Fruit fly (Drosophila melanogaster) whole organism, embryonic: ENCODE results near the gene uif.

Experiments used
- ATbp ChIP-seq: fragments of 200-800 bp; sonication (Bioruptor generic); optimal IDR thresholded peaks from 2 replicates; lab custom pipeline; 2017; ENCODE audit warnings: missing biosample characterization, mild to moderate bottlenecking, missing genetic modification characterization, missing genetic modification reagents
- Antp ChIP-seq: fragments of 200-800 bp; sonication (Bioruptor generic); optimal IDR thresholded peaks from 3 replicates; lab custom pipeline; 2016; ENCODE audit warnings: missing biosample characterization, missing genetic modification characterization
- BtbVII ChIP-seq: fragments of 200-800 bp; sonication (Bioruptor generic); optimal IDR thresholded peaks from 3 replicates; lab custom pipeline; 2017; ENCODE audit warnings: missing biosample characterization, mild to moderate bottlenecking, missing genetic modification characterization
- CG10267 ChIP-seq: fragments of 200-800 bp; sonication (Bioruptor generic); optimal IDR thresholded peaks from 2 replicates; lab custom pipeline; 2018; ENCODE audit warnings: missing biosample characterization, mild to moderate bottlenecking, missing genetic modification characterization, moderate library complexity
- CG14710 ChIP-seq: fragments of 200-800 bp; sonication (Bioruptor generic); optimal IDR thresholded peaks from 3 replicates; lab custom pipeline; 2019; ENCODE audit warnings: missing biosample characterization, mild to moderate bottlenecking, missing genetic modification characterization, moderate library complexity
- CG15601 ChIP-seq: fragments of 200-800 bp; sonication (Bioruptor generic); optimal IDR thresholded peaks from 3 replicates; lab custom pipeline; 2019; ENCODE audit warnings: missing biosample characterization, mild to moderate bottlenecking, missing genetic modification characterization, moderate library complexity
- CG17568 ChIP-seq: fragments of 200-800 bp; sonication (Bioruptor generic); optimal IDR thresholded peaks from 2 replicates; lab custom pipeline; 2018; ENCODE audit warnings: missing biosample characterization, mild to moderate bottlenecking, missing genetic modification characterization, moderate library complexity
- CG18262 ChIP-seq: fragments of 200-800 bp; optimal IDR thresholded peaks from 3 replicates; lab custom pipeline; 2019; ENCODE audit warnings: missing biosample characterization, mild to moderate bottlenecking, missing genetic modification characterization, moderate library complexity
- CG2889 ChIP-seq: fragments of 200-800 bp; sonication (Bioruptor generic); IDR thresholded peaks from 3 replicates; pipeline ENCODE4 v1.3.6; 2022; ENCODE audit warnings: missing biosample characterization, missing genetic modification characterization
- CG4424 ChIP-seq: fragments of 200-800 bp; sonication (Bioruptor generic); optimal IDR thresholded peaks from 3 replicates; lab custom pipeline; 2016; ENCODE audit warnings: missing biosample characterization, missing genetic modification characterization
- CG6654 ChIP-seq: fragments of 200-800 bp; sonication (Bioruptor generic); optimal IDR thresholded peaks from 2 replicates; lab custom pipeline; 2017; ENCODE audit warnings: missing biosample characterization, mild to moderate bottlenecking, missing genetic modification characterization
- CG8089 ChIP-seq: fragments of 200-800 bp; sonication (Bioruptor generic); optimal IDR thresholded peaks from 3 replicates; lab custom pipeline; 2016; ENCODE audit warnings: missing biosample characterization, missing genetic modification characterization
- CG8290 ChIP-seq, 3 experiments: fragments of 200-800 bp; sonication (Bioruptor generic); optimal IDR thresholded peaks; 2 replicates each; lab custom pipeline; 2016 to 2019; ENCODE audit warnings: missing biosample characterization in 3 of 3, missing genetic modification characterization in 3 of 3, mild to moderate bottlenecking in 2 of 3, moderate library complexity in 1 of 3
- CG9797 ChIP-seq: fragments of 200-800 bp; sonication (Bioruptor generic); optimal IDR thresholded peaks from 3 replicates; lab custom pipeline; 2018; ENCODE audit warnings: missing biosample characterization, mild to moderate bottlenecking, missing genetic modification characterization
- D ChIP-seq, 2 experiments: fragments of 200-800 bp in 1 of 2; fragments of >200 bp in 1 of 2; sonication (Bioruptor generic) in 1 of 2; optimal IDR thresholded peaks; 2 replicates in 1 of 2; 3 replicates in 1 of 2; lab custom pipeline; 2017; ENCODE audit warnings: mild to moderate bottlenecking in 1 of 2, missing biosample characterization in 1 of 2, missing genetic modification characterization in 1 of 2, missing genetic modification reagents in 1 of 2
- Dbx ChIP-seq: fragments of 200-800 bp; sonication (Bioruptor generic); IDR thresholded peaks from 3 replicates; pipeline ENCODE4 v1.3.6; 2022; ENCODE audit warnings: missing biosample characterization, missing genetic modification characterization
- Doc3 ChIP-seq: fragments of 200-800 bp; sonication (Bioruptor generic); IDR thresholded peaks from 3 replicates; pipeline ENCODE4 v1.3.6; 2022; ENCODE audit warnings: missing biosample characterization, missing genetic modification characterization; ENCODE audit not compliant: partially characterized antibody
- ERR ChIP-seq: fragments of 200-800 bp; sonication (Bioruptor generic); optimal IDR thresholded peaks from 2 replicates; lab custom pipeline; 2016; ENCODE audit warnings: missing biosample characterization, missing genetic modification characterization
- Eip74EF ChIP-seq, 2 experiments: fragments of 200-800 bp in 1 of 2; fragments of >200 bp in 1 of 2; sonication (Bioruptor generic) in 1 of 2; optimal IDR thresholded peaks; 2 replicates each; lab custom pipeline; 2017 to 2019; ENCODE audit warnings: missing biosample characterization in 2 of 2, missing genetic modification characterization in 2 of 2, mild to moderate bottlenecking in 1 of 2, moderate library complexity in 1 of 2
- Fer2 ChIP-seq: fragments of 200-800 bp; sonication (Bioruptor generic); optimal IDR thresholded peaks from 2 replicates; lab custom pipeline; 2018; ENCODE audit warnings: missing biosample characterization, mild to moderate bottlenecking, missing genetic modification characterization, moderate library complexity
- Lhr ChIP-seq: fragments of 200-800 bp; sonication (Bioruptor generic); optimal IDR thresholded peaks from 3 replicates; lab custom pipeline; 2017; ENCODE audit warnings: mild to moderate bottlenecking, missing biosample characterization, missing genetic modification reagents, missing genetic modification characterization
- Mes4 ChIP-seq: fragments of 200-800 bp; sonication (Bioruptor generic); optimal IDR thresholded peaks from 2 replicates; lab custom pipeline; 2016; ENCODE audit warnings: missing biosample characterization, missing genetic modification characterization
- Myb ChIP-seq: fragments of 200-800 bp; sonication (Bioruptor generic); optimal IDR thresholded peaks from 2 replicates; lab custom pipeline; 2016; ENCODE audit warnings: missing biosample characterization, missing genetic modification characterization
- NC2α ChIP-seq: fragments of 200-800 bp; sonication (Bioruptor generic); optimal IDR thresholded peaks from 2 replicates; lab custom pipeline; 2016; ENCODE audit warnings: missing biosample characterization, missing genetic modification characterization
- NFAT ChIP-seq: fragments of 200-800 bp; sonication (Bioruptor generic); IDR thresholded peaks from 2 replicates; pipeline ENCODE4 v1.3.6; 2022; ENCODE audit warnings: missing biosample characterization, missing genetic modification characterization
- Nf-YC ChIP-seq: fragments of 200-800 bp; optimal IDR thresholded peaks from 3 replicates; lab custom pipeline; 2019; ENCODE audit warnings: missing biosample characterization, mild to moderate bottlenecking, missing genetic modification characterization, moderate library complexity
- Rfx ChIP-seq: fragments of 200-800 bp; sonication (Bioruptor generic); IDR thresholded peaks from 2 replicates; pipeline ENCODE4 v1.3.6; 2022; ENCODE audit warnings: missing biosample characterization, missing genetic modification characterization
- Sry-δ ChIP-seq: fragments of 200-800 bp; sonication (Bioruptor generic); optimal IDR thresholded peaks from 2 replicates; lab custom pipeline; 2016; ENCODE audit warnings: missing biosample characterization, missing genetic modification characterization
- YL-1 ChIP-seq: fragments of 200-800 bp; sonication (Bioruptor generic); optimal IDR thresholded peaks from 3 replicates; lab custom pipeline; 2017; ENCODE audit warnings: missing biosample characterization, mild to moderate bottlenecking, missing genetic modification characterization
- abd-A ChIP-seq: fragments of 200-800 bp; sonication (Bioruptor generic); optimal IDR thresholded peaks from 3 replicates; lab custom pipeline; 2019; ENCODE audit warnings: missing biosample characterization, mild to moderate bottlenecking, missing genetic modification characterization, moderate library complexity
- bigmax ChIP-seq: fragments of 200-800 bp; sonication (Bioruptor generic); optimal IDR thresholded peaks from 2 replicates; lab custom pipeline; 2018; ENCODE audit warnings: missing biosample characterization, mild to moderate bottlenecking, missing genetic modification characterization
- bowl ChIP-seq: fragments of 200-800 bp; sonication (Bioruptor generic); IDR thresholded peaks from 2 replicates; pipeline ENCODE4 v1.3.6; 2022; ENCODE audit warnings: missing biosample characterization, missing genetic modification characterization
- cad ChIP-seq: fragments of >200 bp; optimal IDR thresholded peaks from 2 replicates; lab custom pipeline; 2017; ENCODE audit warnings: missing biosample characterization, missing genetic modification characterization
- cato ChIP-seq: fragments of 200-800 bp; sonication (Bioruptor generic); optimal IDR thresholded peaks from 2 replicates; lab custom pipeline; 2016; ENCODE audit warnings: missing biosample characterization, missing genetic modification characterization, borderline replicate concordance
- ems ChIP-seq: fragments of 200-800 bp; sonication (Bioruptor generic); optimal IDR thresholded peaks from 3 replicates; lab custom pipeline; 2016; ENCODE audit warnings: missing biosample characterization, missing genetic modification characterization
- fd102C ChIP-seq: fragments of 200-800 bp; sonication (Bioruptor generic); optimal IDR thresholded peaks from 2 replicates; lab custom pipeline; 2018; ENCODE audit warnings: missing biosample characterization, mild to moderate bottlenecking, missing genetic modification characterization, moderate library complexity
- gsb ChIP-seq: fragments of 200-800 bp; sonication (Bioruptor generic); IDR thresholded peaks from 2 replicates; pipeline ENCODE4 v1.3.6; 2022; ENCODE audit warnings: missing biosample characterization, missing genetic modification characterization
- hbn ChIP-seq: fragments of 200-800 bp; sonication (Bioruptor generic); IDR thresholded peaks from 2 replicates; pipeline ENCODE4 v1.3.6; 2022; ENCODE audit warnings: missing biosample characterization, missing genetic modification characterization; ENCODE audit not compliant: partially characterized antibody
- ind ChIP-seq: fragments of 200-800 bp; sonication (Bioruptor generic); optimal IDR thresholded peaks from 3 replicates; lab custom pipeline; 2016; ENCODE audit warnings: missing biosample characterization, missing genetic modification characterization
- insv ChIP-seq, 2 experiments: fragments of 200-800 bp; sonication (Bioruptor generic); optimal IDR thresholded peaks; 3 replicates each; lab custom pipeline; 2016 to 2018; ENCODE audit warnings: missing biosample characterization in 2 of 2, missing genetic modification characterization in 2 of 2
- jumu ChIP-seq: fragments of 200-800 bp; sonication (Bioruptor generic); optimal IDR thresholded peaks from 3 replicates; lab custom pipeline; 2016; ENCODE audit warnings: missing biosample characterization, missing genetic modification characterization
- p53 ChIP-seq: fragments of 200-800 bp; sonication (Bioruptor generic); optimal IDR thresholded peaks from 2 replicates; lab custom pipeline; 2016; ENCODE audit warnings: missing biosample characterization, missing genetic modification characterization
- salm ChIP-seq: fragments of 200-800 bp; sonication (Bioruptor generic); optimal IDR thresholded peaks from 2 replicates; lab custom pipeline; 2018; ENCODE audit warnings: missing biosample characterization, mild to moderate bottlenecking, missing genetic modification characterization
- scrt ChIP-seq: fragments of 200-800 bp; sonication (Bioruptor generic); optimal IDR thresholded peaks from 2 replicates; lab custom pipeline; 2018; ENCODE audit warnings: missing biosample characterization, mild to moderate bottlenecking, missing genetic modification characterization, moderate library complexity
- shn ChIP-seq: fragments of 200-800 bp; sonication (Bioruptor generic); optimal IDR thresholded peaks from 3 replicates; lab custom pipeline; 2016; ENCODE audit warnings: missing biosample characterization, missing genetic modification characterization
- slp2 ChIP-seq: fragments of 200-800 bp; sonication (Bioruptor generic); optimal IDR thresholded peaks from 2 replicates; lab custom pipeline; 2016; ENCODE audit warnings: missing biosample characterization, missing genetic modification characterization
- tin ChIP-seq: fragments of 200-800 bp; sonication (Bioruptor generic); optimal IDR thresholded peaks from 3 replicates; lab custom pipeline; 2016; ENCODE audit warnings: missing biosample characterization, missing genetic modification characterization
- trh ChIP-seq: fragments of 200-800 bp; sonication (Bioruptor generic); optimal IDR thresholded peaks from 2 replicates; lab custom pipeline; 2016; ENCODE audit warnings: missing biosample characterization, missing genetic modification characterization
- usp ChIP-seq: fragments of >200 bp; optimal IDR thresholded peaks from 2 replicates; lab custom pipeline; 2017; ENCODE audit warnings: missing biosample characterization, missing genetic modification characterization
- wdn ChIP-seq: fragments of 200-800 bp; sonication (Bioruptor generic); IDR thresholded peaks from 2 replicates; pipeline ENCODE4 v1.3.6; 2022; ENCODE audit warnings: missing biosample characterization, missing genetic modification characterization
- zen ChIP-seq: fragments of 200-800 bp; sonication (Bioruptor generic); optimal IDR thresholded peaks from 3 replicates; lab custom pipeline; 2018; ENCODE audit warnings: missing biosample characterization, mild to moderate bottlenecking, missing genetic modification characterization, moderate library complexity

The uif gene

dm6 chr2L:6960165-6960564 is 50.0 kb downstream of the uif start, which contains the start of the genes Atac1 and Hmgcl (continued):
- TF ChIP-seq Antp (GFP tag; lab: Kevin White, UChicago), result no peak
- TF ChIP-seq YL-1 (GFP tag; lab: Kevin White, UChicago), result peak; percentile 3
- TF ChIP-seq Lhr (GFP tag; lab: Kevin White, UChicago), result no peak
- no peak for TF ChIP-seq CG2889 (GFP tag; lab: Robert Waterston, UW)
- TF ChIP-seq usp (GFP tag; lab: Kevin White, UChicago), result no peak
- no peak for TF ChIP-seq zen
- TF ChIP-seq Eip74EF (GFP tag; optimal IDR thresholded peaks at IDR 0.05; lab: Kevin White, UChicago), result no peak
- TF ChIP-seq CG8089 (GFP tag; lab: Kevin White, UChicago), result no peak
- TF ChIP-seq Doc3 (GFP tag; lab: Robert Waterston, UW), result 0 out of 3 replicates have a peak, but pooled peaks have one; percentile 18
- no peak for TF ChIP-seq shn (GFP tag; lab: Kevin White, UChicago)
- TF ChIP-seq wdn, result no peak
- TF ChIP-seq Fer2 (tag; lab: Kevin White, UChicago), result no peak
- TF ChIP-seq NFAT (GFP tag; lab: Robert Waterston, UW), result no peak
- TF ChIP-seq ems, result no peak
- TF ChIP-seq CG18262 (tag; lab: Kevin White, UChicago), result no peak
- TF ChIP-seq insv (GFP tag; optimal IDR thresholded peaks at IDR 0.05; lab: Kevin White, UChicago), result no peak
- TF ChIP-seq BtbVII (GFP tag; lab: Kevin White, UChicago), result no peak
- TF ChIP-seq Dbx (GFP tag; lab: Robert Waterston, UW), result no peak
- no peak for TF ChIP-seq D (optimal IDR thresholded peaks at IDR 0.05; lab: Kevin White, UChicago)
- no peak for TF ChIP-seq D (GFP tag; optimal IDR thresholded peaks at IDR 0.05; lab: Kevin White, UChicago)
- peak; percentile 63 for TF ChIP-seq CG8290 (GFP tag; optimal IDR thresholded peaks at IDR 0.05; lab: Kevin White, UChicago)
- no peak for TF ChIP-seq CG8290 (tag; optimal IDR thresholded peaks at IDR 0.05; lab: Kevin White, UChicago)
- no peak for TF ChIP-seq NC2α (GFP tag; lab: Kevin White, UChicago)
- TF ChIP-seq trh (GFP tag; lab: Kevin White, UChicago), result no peak
- TF ChIP-seq Sry-δ (GFP tag; lab: Kevin White, UChicago), result peak; percentile 76
- TF ChIP-seq cad (GFP tag; lab: Kevin White, UChicago), result no peak
- TF ChIP-seq ATbp (GFP tag; lab: Kevin White, UChicago), result no peak
- no peak for TF ChIP-seq CG9797 (GFP tag; lab: Kevin White, UChicago)
- TF ChIP-seq Nf-YC (tag; lab: Kevin White, UChicago), result no peak
- TF ChIP-seq cato (GFP tag; lab: Kevin White, UChicago), result no peak
- no peak for TF ChIP-seq p53 (GFP tag; lab: Kevin White, UChicago)
- no peak for TF ChIP-seq abd-A (tag; lab: Kevin White, UChicago)
- no peak for TF ChIP-seq CG17568 (GFP tag; lab: Kevin White, UChicago)
- TF ChIP-seq CG15601, result no peak
- no peak for TF ChIP-seq scrt (GFP tag; lab: Kevin White, UChicago)
- no peak for TF ChIP-seq Mes4
- TF ChIP-seq bowl (GFP tag; lab: Robert Waterston, UW), result no peak
- no peak for TF ChIP-seq fd102C
- TF ChIP-seq slp2, result no peak
- no peak for TF ChIP-seq gsb (GFP tag; lab: Robert Waterston, UW)
- TF ChIP-seq CG14710 (tag; lab: Kevin White, UChicago), result no peak
- TF ChIP-seq CG4424 (GFP tag; lab: Kevin White, UChicago), result no peak
- no peak for TF ChIP-seq ERR (GFP tag; lab: Kevin White, UChicago)
- TF ChIP-seq bigmax (GFP tag; lab: Kevin White, UChicago), result no peak
- no peak for TF ChIP-seq Myb
- no peak for TF ChIP-seq CG10267
- no peak for TF ChIP-seq hbn (GFP tag; lab: Robert Waterston, UW)
- no peak for TF ChIP-seq jumu
- no peak for TF ChIP-seq CG6654 (GFP tag; lab: Kevin White, UChicago)
- no peak for TF ChIP-seq Rfx (GFP tag; lab: Robert Waterston, UW)
- no peak for TF ChIP-seq salm (tag; lab: Kevin White, UChicago)
- TF ChIP-seq tin, result no peak
- no peak for TF ChIP-seq ind (GFP tag; lab: Kevin White, UChicago)
